Fruit fly (Drosophila melanogaster) whole organism, embryonic: Measurements from ENCODE around the gene CG13064.

ENCODE experiments used
- Abd-B ChIP-seq: fragments of 200-800 bp; sonication (Bioruptor generic); optimal IDR thresholded peaks from 2 replicates; lab custom pipeline; 2018; ENCODE audit warnings: missing biosample characterization, mild to moderate bottlenecking, missing genetic modification characterization, moderate library complexity
- Atf6 ChIP-seq: fragments of 200-800 bp; sonication (Bioruptor generic); IDR thresholded peaks from 2 replicates; pipeline ENCODE4 v1.3.6; 2022; ENCODE audit warnings: missing biosample characterization, missing genetic modification characterization
- BEAF-32 ChIP-seq: fragments of 200-800 bp; sonication (Bioruptor generic); optimal IDR thresholded peaks from 3 replicates; lab custom pipeline; 2017; ENCODE audit warnings: missing biosample characterization, missing genetic modification characterization, mild to moderate bottlenecking, moderate library complexity, missing genetic modification reagents
- CG12219 ChIP-seq: fragments of 200-800 bp; sonication (Bioruptor generic); optimal IDR thresholded peaks from 3 replicates; lab custom pipeline; 2018; ENCODE audit warnings: missing biosample characterization, mild to moderate bottlenecking, missing genetic modification characterization
- CG14860 ChIP-seq: fragments of 200-800 bp; sonication (Bioruptor generic); IDR thresholded peaks from 3 replicates; pipeline ENCODE4 v1.3.6; 2022; ENCODE audit warnings: missing biosample characterization, missing genetic modification characterization; ENCODE audit not compliant: partially characterized antibody
- CG6689 ChIP-seq: fragments of 200-800 bp; sonication (Bioruptor generic); IDR thresholded peaks from 2 replicates; pipeline ENCODE4 v1.3.6; 2022; ENCODE audit warnings: missing biosample characterization, missing genetic modification characterization
- CG7357 ChIP-seq: fragments of 200-800 bp; sonication (Bioruptor generic); IDR thresholded peaks from 3 replicates; pipeline ENCODE4 v1.3.6; 2022; ENCODE audit warnings: missing biosample characterization, missing genetic modification characterization
- CG9437 ChIP-seq: fragments of 200-800 bp; sonication (Bioruptor generic); optimal IDR thresholded peaks from 2 replicates; lab custom pipeline; 2018; ENCODE audit warnings: missing biosample characterization, mild to moderate bottlenecking, missing genetic modification characterization
- HLHmδ ChIP-seq: fragments of 200-800 bp; sonication (Bioruptor generic); optimal IDR thresholded peaks from 2 replicates; lab custom pipeline; 2018; ENCODE audit warnings: missing biosample characterization, mild to moderate bottlenecking, missing genetic modification characterization, moderate library complexity
- amos ChIP-seq: fragments of 200-800 bp; sonication (Bioruptor generic); IDR thresholded peaks from 2 replicates; pipeline ENCODE4 v1.3.6; 2022; ENCODE audit warnings: missing biosample characterization, missing genetic modification characterization; ENCODE audit not compliant: partially characterized antibody
- dan ChIP-seq: fragments of 200-800 bp; sonication (Bioruptor generic); IDR thresholded peaks from 2 replicates; pipeline ENCODE4 v1.3.6; 2022; ENCODE audit warnings: missing biosample characterization, missing genetic modification characterization
- dmrt11E ChIP-seq: fragments of 200-800 bp; sonication (Bioruptor generic); optimal IDR thresholded peaks from 3 replicates; lab custom pipeline; 2018; ENCODE audit warnings: missing biosample characterization, mild to moderate bottlenecking, missing genetic modification characterization, moderate library complexity
- oc ChIP-seq: fragments of 200-800 bp; sonication (Bioruptor generic); optimal IDR thresholded peaks from 2 replicates; lab custom pipeline; 2018; ENCODE audit warnings: missing biosample characterization, mild to moderate bottlenecking, missing genetic modification characterization, moderate library complexity
- tin ChIP-seq: fragments of 200-800 bp; sonication (Bioruptor generic); optimal IDR thresholded peaks from 3 replicates; lab custom pipeline; 2016; ENCODE audit warnings: missing biosample characterization, missing genetic modification characterization
- tna ChIP-seq: fragments of 200-800 bp; sonication (Bioruptor generic); IDR thresholded peaks from 2 replicates; pipeline ENCODE4 v1.3.6; 2022; ENCODE audit warnings: missing biosample characterization, missing genetic modification characterization; ENCODE audit not compliant: partially characterized antibody

The CG13064 gene

dm6 chr3L:16329495-16329894 is 49.3 kb downstream of the CG13064 start, which contains the start of gene CG33061:
Gene CG33061 (plus strand): TSS chr3L:16329795.
- TF ChIP-seq Atf6 (no peak), tin (GFP tag; lab: Kevin White, UChicago) (no peak), HLHmδ (GFP tag; lab: Kevin White, UChicago) (no peak), dan (no peak), tna (GFP tag; lab: Robert Waterston, UW) (no peak), Abd-B (no peak), CG7357 (no peak), oc (no peak), CG12219 (GFP tag; lab: Kevin White, UChicago) (no peak), dmrt11E (no peak), CG14860 (GFP tag; lab: Robert Waterston, UW) (no peak), BEAF-32 (GFP tag; lab: Kevin White, UChicago) (no peak), amos (GFP tag; lab: Robert Waterston, UW) (no peak), CG9437 (GFP tag; lab: Kevin White, UChicago) (no peak), CG6689 (GFP tag; lab: Robert Waterston, UW) (no peak)
